Worm (Caenorhabditis elegans) whole organism, L4 larva: ENCODE measurements around the gene Y38H6C.20.

Source experiments
- D1046.2 ChIP-seq: fragments of 200-800 bp; sonication (Bioruptor generic); IDR thresholded peaks from 2 replicates; pipeline ENCODE4 v1.3.6; 2022; ENCODE audit warnings: missing genetic modification characterization, missing compliant biosample characterization
- F26F4.8 ChIP-seq: fragments of 200-800 bp; sonication (Bioruptor generic); conservative IDR thresholded peaks from 2 replicates; pipeline ENCODE4 v1.3.6; 2022; ENCODE audit warnings: missing genetic modification characterization, missing compliant biosample characterization
- R02D3.7 ChIP-seq: fragments of 150-350 bp; sonication (generic microtip); optimal IDR thresholded peaks from 3 replicates; lab custom pipeline; 2014; ENCODE audit warnings: missing biosample characterization, missing genetic modification characterization
- T20F7.1 ChIP-seq: fragments of 200-800 bp; sonication (Bioruptor generic); optimal IDR thresholded peaks from 2 replicates; lab custom pipeline; 2018; ENCODE audit warnings: mild to moderate bottlenecking, missing genetic modification characterization, missing compliant biosample characterization
- Y5F2A.4 ChIP-seq: fragments of 200-800 bp; sonication (Bioruptor generic); optimal IDR thresholded peaks from 2 replicates; lab custom pipeline; 2018; ENCODE audit warnings: mild to moderate bottlenecking, missing genetic modification characterization, missing compliant biosample characterization
- ZK546.5 ChIP-seq, 2 experiments: sonication (generic microtip); optimal IDR thresholded peaks; 2 replicates each; lab custom pipeline; 2017; ENCODE audit warnings: missing biosample characterization in 2 of 2, missing genetic modification characterization in 2 of 2
- ceh-20 ChIP-seq: fragments of 200-800 bp; sonication (Bioruptor generic); IDR thresholded peaks from 2 replicates; pipeline ENCODE4 v1.3.6; 2022; ENCODE audit warnings: missing genetic modification reagents, missing genetic modification characterization, missing compliant biosample characterization
- ceh-44 ChIP-seq: fragments of 200-800 bp; sonication (Bioruptor generic); IDR thresholded peaks from 2 replicates; pipeline ENCODE4 v1.3.6; 2022; ENCODE audit warnings: missing genetic modification reagents, missing genetic modification characterization, missing compliant biosample characterization
- ceh-62 ChIP-seq: sonication (generic microtip); optimal IDR thresholded peaks from 2 replicates; lab custom pipeline; 2017; ENCODE audit warnings: missing biosample characterization, missing genetic modification characterization
- daf-16 ChIP-seq, 3 experiments: sonication (generic microtip); optimal IDR thresholded peaks; 2 replicates each; lab custom pipeline; 2016 to 2017; ENCODE audit warnings: missing genetic modification characterization in 3 of 3, missing genetic modification reagents in 3 of 3, mild to moderate bottlenecking in 2 of 3, missing compliant biosample characterization in 2 of 3, missing biosample characterization in 1 of 3, moderate library complexity in 1 of 3
- daf-19 ChIP-seq: fragments of 200-800 bp; sonication (Bioruptor generic); conservative IDR thresholded peaks from 2 replicates; pipeline ENCODE4 v1.3.6; 2022; ENCODE audit warnings: missing genetic modification characterization, missing compliant biosample characterization
- dmd-8 ChIP-seq: fragments of 200-800 bp; sonication (Bioruptor generic); IDR thresholded peaks from 2 replicates; pipeline ENCODE4 v1.3.6; 2022; ENCODE audit warnings: missing genetic modification characterization, missing compliant biosample characterization
- dve-1 ChIP-seq: sonication (generic microtip); optimal IDR thresholded peaks from 2 replicates; lab custom pipeline; 2017; ENCODE audit warnings: antibody characterized with exemption, mild to moderate bottlenecking, missing genetic modification characterization, missing compliant biosample characterization; ENCODE audit not compliant: insufficient read depth
- gei-8 ChIP-seq: fragments of 200-800 bp; sonication (Bioruptor generic); optimal IDR thresholded peaks from 2 replicates; lab custom pipeline; 2018; ENCODE audit warnings: mild to moderate bottlenecking, missing genetic modification characterization, missing compliant biosample characterization
- hlh-11 ChIP-seq: fragments of 200-800 bp; sonication (Bioruptor generic); optimal IDR thresholded peaks from 2 replicates; lab custom pipeline; 2018; ENCODE audit warnings: mild to moderate bottlenecking, missing genetic modification characterization, missing compliant biosample characterization
- jun-1 ChIP-seq: fragments of 150-350 bp; optimal IDR thresholded peaks from 2 replicates; lab custom pipeline; 2014; ENCODE audit warnings: missing biosample characterization, missing genetic modification reagents, missing genetic modification characterization
- lim-7 ChIP-seq: fragments of 200-800 bp; sonication (Bioruptor generic); IDR thresholded peaks from 2 replicates; pipeline ENCODE4 v1.3.6; 2022; ENCODE audit warnings: missing genetic modification characterization, missing compliant biosample characterization
- lin-13 ChIP-seq: fragments of 150-350 bp; optimal IDR thresholded peaks from 2 replicates; lab custom pipeline; 2014; ENCODE audit warnings: missing biosample characterization, missing genetic modification reagents, missing genetic modification characterization
- madf-5 ChIP-seq, 2 experiments: fragments of 200-800 bp; sonication (Bioruptor generic); IDR thresholded peaks; 2 replicates each; pipeline ENCODE4 v1.3.6; 2022; ENCODE audit warnings: missing compliant biosample characterization in 2 of 2, missing genetic modification characterization in 2 of 2
- nhr-10 ChIP-seq: fragments of 150-350 bp; optimal IDR thresholded peaks from 2 replicates; lab custom pipeline; 2014; ENCODE audit warnings: missing biosample characterization, missing genetic modification characterization
- nhr-28 ChIP-seq: fragments of 150-350 bp; optimal IDR thresholded peaks from 2 replicates; lab custom pipeline; 2014; ENCODE audit warnings: missing biosample characterization, missing genetic modification characterization
- nhr-77 ChIP-seq: fragments of 150-350 bp; optimal IDR thresholded peaks from 2 replicates; lab custom pipeline; 2014; ENCODE audit warnings: missing biosample characterization, missing genetic modification characterization
- pha-4 ChIP-seq, 2 experiments: fragments of 150-350 bp in 1 of 2; fragments of 200-800 bp in 1 of 2; sonication (Bioruptor generic) in 1 of 2; IDR thresholded peaks in 1 of 2; optimal IDR thresholded peaks in 1 of 2; 2 replicates each; pipeline versions ENCODE4 v1.3.6 to Lab custom; 2014 to 2022; ENCODE audit warnings: missing genetic modification characterization in 2 of 2, missing genetic modification reagents in 2 of 2, missing biosample characterization in 1 of 2, missing compliant biosample characterization in 1 of 2
- pqm-1 ChIP-seq: sonication (generic microtip); optimal IDR thresholded peaks from 2 replicates; lab custom pipeline; 2017; ENCODE audit warnings: missing biosample characterization, missing genetic modification characterization
- sdz-12 ChIP-seq: fragments of 200-800 bp; sonication (Bioruptor generic); optimal IDR thresholded peaks from 2 replicates; lab custom pipeline; 2018; ENCODE audit warnings: mild to moderate bottlenecking, missing genetic modification characterization, missing compliant biosample characterization
- skn-1 ChIP-seq: fragments of 150-350 bp; optimal IDR thresholded peaks from 2 replicates; lab custom pipeline; 2014; ENCODE audit warnings: missing biosample characterization, missing genetic modification characterization
- snpc-4 ChIP-seq: fragments of 150-350 bp; optimal IDR thresholded peaks from 2 replicates; lab custom pipeline; 2014; ENCODE audit warnings: missing biosample characterization, missing genetic modification characterization
- spr-3 ChIP-seq: fragments of 200-800 bp; sonication (Bioruptor generic); optimal IDR thresholded peaks from 2 replicates; lab custom pipeline; 2018; ENCODE audit warnings: mild to moderate bottlenecking, missing genetic modification characterization, missing compliant biosample characterization
- tag-97 ChIP-seq: fragments of 200-800 bp; sonication (Bioruptor generic); IDR thresholded peaks from 2 replicates; pipeline ENCODE4 v1.3.6; 2022; ENCODE audit warnings: missing genetic modification characterization, missing compliant biosample characterization
- tra-1 ChIP-seq: fragments of 200-800 bp; sonication (Bioruptor generic); IDR thresholded peaks from 2 replicates; pipeline ENCODE4 v1.3.6; 2022; ENCODE audit warnings: missing genetic modification reagents, missing genetic modification characterization, missing compliant biosample characterization
- unc-62 ChIP-seq, 3 experiments: fragments of 150-350 bp in 1 of 3; sonication (generic microtip); optimal IDR thresholded peaks in 2 of 3; peaks in 1 of 3; 1 replicate in 1 of 3; 2 replicates in 2 of 3; lab custom pipeline; 2014 to 2017; ENCODE audit warnings: missing biosample characterization in 3 of 3, missing genetic modification characterization in 3 of 3, missing genetic modification reagents in 3 of 3, missing genotype in 1 of 3
- ztf-11 ChIP-seq: fragments of 150-350 bp; optimal IDR thresholded peaks from 2 replicates; lab custom pipeline; 2014; ENCODE audit warnings: missing biosample characterization, missing genetic modification characterization
- ztf-7 ChIP-seq: fragments of 150-350 bp; optimal IDR thresholded peaks from 2 replicates; lab custom pipeline; 2014; ENCODE audit warnings: missing biosample characterization, missing genetic modification characterization

Gene Y38H6C.20

ce11 chrV:20544610-20545009 lies 6.4 kb downstream of the Y38H6C.20 start:
- peak; percentile 56 for TF ChIP-seq nhr-28 (tag; lab: Kevin White, UChicago)
- TF ChIP-seq daf-16 (GFP tag; optimal IDR thresholded peaks at IDR 0.05; lab: Kevin White, UChicago): no peak
- TF ChIP-seq daf-16 (tag; optimal IDR thresholded peaks at IDR 0.05; lab: Kevin White, UChicago): peak; percentile 84
- TF ChIP-seq lin-13 (GFP tag; lab: Kevin White, UChicago): no peak
- TF ChIP-seq nhr-77 (tag; lab: Kevin White, UChicago): peak; percentile 23

ce11 chrV:20544092-20544491 lies 6.9 kb downstream of the Y38H6C.20 start, which contains the start of gene slc-36.3:
TSS of gene slc-36.3 (minus strand) at chrV:20544192.
- TF ChIP-seq gei-8 (GFP tag; lab: Kevin White, UChicago): no peak
- TF ChIP-seq ceh-20 (GFP tag; lab: Robert Waterston, UW): no peak
- no peak for TF ChIP-seq nhr-10 (tag; lab: Kevin White, UChicago)
- TF ChIP-seq ceh-62 (tag; lab: Kevin White, UChicago): no peak
- TF ChIP-seq madf-5 (GFP tag; IDR thresholded peaks at IDR 0.05; lab: Robert Waterston, UW): no peak
- TF ChIP-seq ZK546.5 (tag; optimal IDR thresholded peaks at IDR 0.05; lab: Kevin White, UChicago): no peak
- no peak for TF ChIP-seq daf-19 (GFP tag; lab: Robert Waterston, UW)
- TF ChIP-seq, all 104 proteins: peak for 0

- TF ChIP-seq sdz-12 (GFP tag; lab: Kevin White, UChicago): no peak
- TF ChIP-seq, all 104 proteins: peak for 0
Measured at ce11 chrV:20539055-20539454, 11.9 kb downstream of the Y38H6C.20 start, which contains the start of gene Y38H6C.16. TSS of gene Y38H6C.16 (minus strand) at chrV:20539347.

- TF ChIP-seq jun-1 (tag; lab: Kevin White, UChicago): no peak
- no peak for TF ChIP-seq daf-16 (GFP tag; optimal IDR thresholded peaks at IDR 0.05; lab: Kevin White, UChicago)
- no peak for TF ChIP-seq daf-16 (tag; optimal IDR thresholded peaks at IDR 0.05; lab: Kevin White, UChicago)
- no peak for TF ChIP-seq ztf-7
- TF ChIP-seq lim-7 (GFP tag; lab: Robert Waterston, UW): no peak
- TF ChIP-seq ztf-11: no peak
- no peak for TF ChIP-seq pha-4 (GFP tag; IDR thresholded peaks at IDR 0.05; lab: Robert Waterston, UW)
- no peak for TF ChIP-seq pha-4 (tag; optimal IDR thresholded peaks at IDR 0.05; lab: Kevin White, UChicago)
- no peak for TF ChIP-seq pqm-1 (tag; lab: Kevin White, UChicago)
- TF ChIP-seq dve-1 (tag; lab: Kevin White, UChicago): no peak
- no peak for TF ChIP-seq dmd-8
- no peak for TF ChIP-seq unc-62 (GFP tag; optimal IDR thresholded peaks at IDR 0.05 in 1 of 2; lab: Kevin White, UChicago)
- TF ChIP-seq unc-62 (tag; optimal IDR thresholded peaks at IDR 0.05; lab: Kevin White, UChicago): no peak
- no peak for TF ChIP-seq D1046.2 (GFP tag; lab: Robert Waterston, UW)
- TF ChIP-seq, all 104 proteins: peak for 0
Measured at ce11 chrV:20536208-20536607, 14.8 kb downstream of the Y38H6C.20 start, which contains the start of gene Y38H6C.15. TSS of gene Y38H6C.15 (minus strand) at chrV:20536308.

ce11 chrV:20534072-20534471 lies 16.9 kb downstream of the Y38H6C.20 start, which contains the start of gene famh-161:
TSS of gene famh-161 (minus strand) at chrV:20534172.
- TF ChIP-seq daf-19 (GFP tag; lab: Robert Waterston, UW): no peak
- TF ChIP-seq spr-3: no peak
- TF ChIP-seq F26F4.8 (GFP tag; lab: Robert Waterston, UW): no peak
- TF ChIP-seq hlh-11: no peak
- TF ChIP-seq tra-1: no peak
- no peak for TF ChIP-seq Y5F2A.4 (GFP tag; lab: Kevin White, UChicago)
- TF ChIP-seq R02D3.7 (tag; lab: Kevin White, UChicago): no peak
- no peak for TF ChIP-seq unc-62 (GFP tag; optimal IDR thresholded peaks at IDR 0.05 in 1 of 2; lab: Kevin White, UChicago)
- no peak for TF ChIP-seq unc-62 (tag; optimal IDR thresholded peaks at IDR 0.05; lab: Kevin White, UChicago)
- TF ChIP-seq ceh-44 (GFP tag; lab: Robert Waterston, UW): no peak
- no peak for TF ChIP-seq T20F7.1
- TF ChIP-seq tag-97 (GFP tag; lab: Robert Waterston, UW): no peak
- TF ChIP-seq snpc-4 (tag; lab: Kevin White, UChicago): no peak
- TF ChIP-seq skn-1: no peak
- TF ChIP-seq, all 104 proteins: peak for 0
